Worm (Caenorhabditis elegans) whole organism, L3 larva: ENCODE measurements around the gene C24A3.1.

Experiments
- R02D3.7 ChIP-seq: fragments of 150-350 bp; optimal IDR thresholded peaks from 2 replicates; lab custom pipeline; 2014; ENCODE audit warnings: missing biosample characterization, missing genetic modification characterization
- ama-1 ChIP-seq: fragments of 150-350 bp; optimal IDR thresholded peaks from 2 replicates; lab custom pipeline; 2018
- ceh-16 ChIP-seq: sonication (generic microtip); optimal IDR thresholded peaks from 2 replicates; lab custom pipeline; 2017; ENCODE audit warnings: missing biosample characterization, missing genetic modification characterization
- ceh-28 ChIP-seq: fragments of 150-350 bp; optimal IDR thresholded peaks from 2 replicates; lab custom pipeline; 2014; ENCODE audit warnings: missing biosample characterization, missing genetic modification reagents, missing genetic modification characterization
- ceh-82 ChIP-seq: fragments of 150-350 bp; optimal IDR thresholded peaks from 2 replicates; lab custom pipeline; 2014; ENCODE audit warnings: missing biosample characterization, missing genetic modification characterization
- ceh-9 ChIP-seq: sonication (generic microtip); optimal IDR thresholded peaks from 2 replicates; lab custom pipeline; 2018; ENCODE audit warnings: missing biosample characterization, missing genetic modification characterization
- daf-12 ChIP-seq: fragments of 150-350 bp; optimal IDR thresholded peaks from 2 replicates; lab custom pipeline; 2014; ENCODE audit warnings: missing biosample characterization, missing genetic modification reagents, missing genetic modification characterization
- egl-5 ChIP-seq: fragments of 150-350 bp; optimal IDR thresholded peaks from 2 replicates; lab custom pipeline; 2017; ENCODE audit warnings: missing biosample characterization, missing genetic modification reagents, missing genetic modification characterization, inconsistent platforms
- elt-1 ChIP-seq: fragments of 150-350 bp; optimal IDR thresholded peaks from 2 replicates; lab custom pipeline; 2014; ENCODE audit warnings: missing biosample characterization, missing genetic modification characterization
- elt-2 ChIP-seq: sonication (generic microtip); optimal IDR thresholded peaks from 2 replicates; lab custom pipeline; 2016; ENCODE audit warnings: missing genetic modification reagents, mild to moderate bottlenecking, missing genetic modification characterization, missing compliant biosample characterization
- elt-3 ChIP-seq, 3 experiments: fragments of 150-350 bp in 1 of 3; sonication (generic microtip) in 2 of 3; optimal IDR thresholded peaks; 2 replicates in 2 of 3; 4 replicates in 1 of 3; lab custom pipeline; 2014 to 2017; ENCODE audit warnings: missing biosample characterization in 3 of 3, missing genetic modification characterization in 3 of 3
- eor-1 ChIP-seq, 2 experiments: fragments of 150-350 bp; optimal IDR thresholded peaks; 2 replicates each; lab custom pipeline; 2014 to 2018; ENCODE audit warnings: missing biosample characterization in 2 of 2, missing genetic modification characterization in 2 of 2
- fkh-10 ChIP-seq: sonication (generic microtip); optimal IDR thresholded peaks from 2 replicates; lab custom pipeline; 2017; ENCODE audit warnings: missing biosample characterization, missing genetic modification reagents, missing genetic modification characterization
- fkh-2 ChIP-seq: fragments of 150-350 bp; optimal IDR thresholded peaks from 2 replicates; lab custom pipeline; 2014; ENCODE audit warnings: missing biosample characterization, missing genetic modification reagents, missing genetic modification characterization
- hmg-11 ChIP-seq: sonication (generic microtip); optimal IDR thresholded peaks from 2 replicates; lab custom pipeline; 2016; ENCODE audit warnings: missing genetic modification characterization, missing compliant biosample characterization
- jun-1 ChIP-seq: fragments of 150-350 bp; optimal IDR thresholded peaks from 2 replicates; lab custom pipeline; 2014; ENCODE audit warnings: missing biosample characterization, missing genetic modification reagents, missing genetic modification characterization
- lin-39 ChIP-seq: fragments of 150-350 bp; optimal IDR thresholded peaks from 2 replicates; lab custom pipeline; 2018; ENCODE audit warnings: missing biosample characterization, missing genetic modification reagents, missing genetic modification characterization
- lsy-12 ChIP-seq: sonication (generic microtip); optimal IDR thresholded peaks from 2 replicates; lab custom pipeline; 2016; ENCODE audit warnings: mild to moderate bottlenecking, missing genetic modification characterization, missing compliant biosample characterization
- mdl-1 ChIP-seq: fragments of 150-350 bp; optimal IDR thresholded peaks from 2 replicates; lab custom pipeline; 2014; ENCODE audit warnings: missing biosample characterization, missing genetic modification characterization
- mml-1 ChIP-seq: fragments of 150-350 bp; sonication (generic microtip); optimal IDR thresholded peaks from 3 replicates; lab custom pipeline; 2014; ENCODE audit warnings: missing biosample characterization, missing genetic modification characterization
- nfya-1 ChIP-seq: sonication (generic microtip); optimal IDR thresholded peaks from 2 replicates; lab custom pipeline; 2017; ENCODE audit warnings: missing genetic modification characterization, mild to moderate bottlenecking, missing compliant biosample characterization, antibody characterized with exemption, moderate library complexity; ENCODE audit not compliant: insufficient read depth
- nhr-12 ChIP-seq: fragments of 150-350 bp; optimal IDR thresholded peaks from 2 replicates; lab custom pipeline; 2014; ENCODE audit warnings: missing biosample characterization, missing genetic modification characterization
- nhr-237 ChIP-seq: fragments of 150-350 bp; optimal IDR thresholded peaks from 2 replicates; lab custom pipeline; 2014; ENCODE audit warnings: missing biosample characterization, missing genetic modification characterization
- nhr-25 ChIP-seq: sonication (generic microtip); optimal IDR thresholded peaks from 2 replicates; lab custom pipeline; 2017; ENCODE audit warnings: missing biosample characterization, missing genetic modification characterization
- nhr-28 ChIP-seq: fragments of 150-350 bp; optimal IDR thresholded peaks from 2 replicates; lab custom pipeline; 2014; ENCODE audit warnings: missing biosample characterization, missing genetic modification characterization
- nhr-43 ChIP-seq: sonication (generic microtip); optimal IDR thresholded peaks from 2 replicates; lab custom pipeline; 2016; ENCODE audit warnings: mild to moderate bottlenecking, missing genetic modification characterization, missing compliant biosample characterization; ENCODE audit not compliant: poor library complexity, severe bottlenecking
- nhr-67 ChIP-seq: fragments of 150-350 bp; optimal IDR thresholded peaks from 2 replicates; lab custom pipeline; 2014; ENCODE audit warnings: missing biosample characterization, missing genetic modification characterization
- nhr-76 ChIP-seq: fragments of 150-350 bp; sonication (generic microtip); optimal IDR thresholded peaks from 5 replicates; lab custom pipeline; 2014; ENCODE audit warnings: missing biosample characterization, missing genetic modification characterization
- pha-4 ChIP-seq: fragments of 150-350 bp; optimal IDR thresholded peaks from 2 replicates; lab custom pipeline; 2014; ENCODE audit warnings: missing biosample characterization, missing genetic modification reagents, missing genetic modification characterization
- pqm-1 ChIP-seq: fragments of 150-350 bp; optimal IDR thresholded peaks from 2 replicates; lab custom pipeline; 2017; ENCODE audit warnings: missing biosample characterization, missing genetic modification characterization, inconsistent platforms
- snpc-4 ChIP-seq: fragments of 150-350 bp; optimal IDR thresholded peaks from 2 replicates; lab custom pipeline; 2014; ENCODE audit warnings: missing biosample characterization, missing genetic modification characterization
- tbx-2 ChIP-seq: sonication (generic microtip); optimal IDR thresholded peaks from 2 replicates; lab custom pipeline; 2016; ENCODE audit warnings: mild to moderate bottlenecking, missing genetic modification characterization, missing compliant biosample characterization
- unc-62 ChIP-seq: fragments of 150-350 bp; sonication (generic microtip); optimal IDR thresholded peaks from 4 replicates; lab custom pipeline; 2014; ENCODE audit warnings: missing biosample characterization, missing genetic modification reagents, missing genetic modification characterization
- zag-1 ChIP-seq: fragments of 150-350 bp; optimal IDR thresholded peaks from 2 replicates; lab custom pipeline; 2014; ENCODE audit warnings: missing biosample characterization, missing genetic modification characterization
- ztf-11 ChIP-seq: fragments of 150-350 bp; optimal IDR thresholded peaks from 2 replicates; lab custom pipeline; 2014; ENCODE audit warnings: missing biosample characterization, missing genetic modification characterization
- ztf-4 ChIP-seq: fragments of 150-350 bp; optimal IDR thresholded peaks from 2 replicates; lab custom pipeline; 2014; ENCODE audit warnings: missing biosample characterization, missing genetic modification characterization

C24A3.1 gene

ce11 chrX:8971461-8971860 lies 27.4 kb upstream of the C24A3.1 start:
- TF ChIP-seq eor-1 (tag; optimal IDR thresholded peaks at IDR 0.05; lab: Kevin White, UChicago) (no peak), lin-39 (tag; lab: Kevin White, UChicago) (peak; percentile 26), R02D3.7 (tag; lab: Kevin White, UChicago) (no peak), pha-4 (tag; lab: Kevin White, UChicago) (peak; percentile 57), pqm-1 (tag; lab: Kevin White, UChicago) (peak; percentile 10), unc-62 (GFP tag; lab: Kevin White, UChicago) (no peak), ztf-4 (tag; lab: Kevin White, UChicago) (no peak), elt-3 (tag; optimal IDR thresholded peaks at IDR 0.05; lab: Kevin White, UChicago) (peak in 1 of 3 experiments; percentile 35), elt-2 (tag; lab: Kevin White, UChicago) (peak; percentile 13), nfya-1 (tag; lab: Kevin White, UChicago) (peak; percentile 25), ztf-11 (tag; lab: Kevin White, UChicago) (no peak), daf-12 (tag; lab: Kevin White, UChicago) (no peak), jun-1 (no peak), hmg-11 (tag; lab: Kevin White, UChicago) (peak; percentile 43), nhr-43 (tag; lab: Kevin White, UChicago) (no peak), ceh-28 (peak; percentile 16), nhr-67 (tag; lab: Kevin White, UChicago) (no peak)

- TF ChIP-seq nhr-237 (tag; lab: Kevin White, UChicago) = no peak
- no peak for TF ChIP-seq ceh-82 (tag; lab: Kevin White, UChicago)
- TF ChIP-seq ceh-16 = no peak
- TF ChIP-seq fkh-2 = no peak
- TF ChIP-seq ama-1 (lab: Kevin White, UChicago) = no peak
- no peak for TF ChIP-seq nhr-12 (tag; lab: Kevin White, UChicago)
- no peak for TF ChIP-seq nfya-1 (tag; lab: Kevin White, UChicago)
- TF ChIP-seq unc-62 (GFP tag; lab: Kevin White, UChicago) = no peak
Measured at ce11 chrX:8980676-8981075, 18.2 kb upstream of the C24A3.1 start, which contains the start of gene nmur-1. nmur-1 (plus strand) TSS chrX:8980976.

ce11 chrX:8986452-8986851 lies 12.4 kb upstream of the C24A3.1 start:
- TF ChIP-seq egl-5 (tag; lab: Kevin White, UChicago) (no peak), ceh-16 (no peak), nfya-1 (tag; lab: Kevin White, UChicago) (peak; percentile 26)

ce11 chrX:8987828-8988227 lies 11.0 kb upstream of the C24A3.1 start, which contains the start of gene twk-18:
twk-18 (plus strand) TSS chrX:8988128.
- TF ChIP-seq mdl-1 (tag; lab: Kevin White, UChicago) (no peak), elt-1 (tag; lab: Kevin White, UChicago) (peak; percentile 55)
- TF ChIP-seq, all 47 proteins: peak for 1

- TF ChIP-seq unc-62 (GFP tag; lab: Kevin White, UChicago) (no peak), pqm-1 (tag; lab: Kevin White, UChicago) (peak; percentile 25)
Measured at ce11 chrX:8991856-8992456, 6.9 kb upstream of the C24A3.1 start, which contains the start of gene C24A3.4. C24A3.4 (plus strand) TSS chrX:8992406.

- no peak for TF ChIP-seq unc-62 (GFP tag; lab: Kevin White, UChicago)
- TF ChIP-seq daf-12 (tag; lab: Kevin White, UChicago) = no peak
- peak; percentile 71 for TF ChIP-seq nfya-1 (tag; lab: Kevin White, UChicago)
- no peak for TF ChIP-seq egl-5 (tag; lab: Kevin White, UChicago)
- peak; percentile 4 for TF ChIP-seq ceh-28
- TF ChIP-seq tbx-2 (tag; lab: Kevin White, UChicago) = peak; percentile 34
- no peak for TF ChIP-seq mdl-1 (tag; lab: Kevin White, UChicago)
- no peak for TF ChIP-seq elt-3 (tag; optimal IDR thresholded peaks at IDR 0.05; lab: Kevin White, UChicago)
- no peak for TF ChIP-seq pqm-1 (tag; lab: Kevin White, UChicago)
- no peak for TF ChIP-seq ztf-4 (tag; lab: Kevin White, UChicago)
- peak; percentile 40 for TF ChIP-seq snpc-4 (tag; lab: Kevin White, UChicago)
- no peak for TF ChIP-seq eor-1 (tag; optimal IDR thresholded peaks at IDR 0.05; lab: Kevin White, UChicago)
- TF ChIP-seq ceh-82 (tag; lab: Kevin White, UChicago) = peak; percentile 16
- TF ChIP-seq nhr-25 (tag; lab: Kevin White, UChicago) = no peak
- peak; percentile 90 for TF ChIP-seq hmg-11 (tag; lab: Kevin White, UChicago)
- TF ChIP-seq nhr-76 (tag; lab: Kevin White, UChicago) = no peak
- TF ChIP-seq elt-2 (tag; lab: Kevin White, UChicago) = no peak
- TF ChIP-seq lsy-12 (tag; lab: Kevin White, UChicago) = peak; percentile 18
- no peak for TF ChIP-seq nhr-237 (tag; lab: Kevin White, UChicago)
- no peak for TF ChIP-seq ceh-16
- no peak for TF ChIP-seq ceh-9 (tag; lab: Kevin White, UChicago)
- no peak for TF ChIP-seq zag-1 (tag; lab: Kevin White, UChicago)
- no peak for TF ChIP-seq nhr-28
- no peak for TF ChIP-seq mml-1 (tag; lab: Kevin White, UChicago)
- peak; percentile 61 for TF ChIP-seq lin-39 (tag; lab: Kevin White, UChicago)
- peak; percentile 41 for TF ChIP-seq fkh-10
- TF ChIP-seq nhr-43 (tag; lab: Kevin White, UChicago) = no peak
Measured at ce11 chrX:8995527-8995946, 3.3 kb upstream of the C24A3.1 start.
